Fruit fly (Drosophila melanogaster) whole organism, embryonic: ENCODE measurements around the gene Atpalpha.
A peak's percentile ranks its signal among the peaks of the same experiment; 100 is the strongest.

ENCODE experiments used
- Asciz ChIP-seq: fragments of 200-800 bp; sonication (Bioruptor generic); optimal IDR thresholded peaks from 2 replicates; lab custom pipeline; 2017; ENCODE audit warnings: missing biosample characterization, mild to moderate bottlenecking, missing genetic modification characterization, missing genetic modification reagents
- Awh ChIP-seq: fragments of 200-800 bp; sonication (Bioruptor generic); IDR thresholded peaks from 2 replicates; pipeline ENCODE4, ENCODE4 v1.3.6; 2022; ENCODE audit warnings: missing biosample characterization, missing genetic modification characterization
- BEAF-32 ChIP-seq: fragments of 200-800 bp; sonication (Bioruptor generic); optimal IDR thresholded peaks from 3 replicates; lab custom pipeline; 2017; ENCODE audit warnings: missing biosample characterization, missing genetic modification characterization, mild to moderate bottlenecking, moderate library complexity, missing genetic modification reagents
- Bgb ChIP-seq: fragments of 200-800 bp; sonication (Bioruptor generic); IDR thresholded peaks from 2 replicates; pipeline ENCODE4 v1.3.6; 2022; ENCODE audit warnings: missing biosample characterization, missing genetic modification characterization; ENCODE audit not compliant: partially characterized antibody
- CG10267 ChIP-seq: fragments of 200-800 bp; sonication (Bioruptor generic); optimal IDR thresholded peaks from 2 replicates; lab custom pipeline; 2018; ENCODE audit warnings: missing biosample characterization, mild to moderate bottlenecking, missing genetic modification characterization, moderate library complexity
- CG10431 ChIP-seq: fragments of 200-800 bp; sonication (Bioruptor generic); optimal IDR thresholded peaks from 3 replicates; lab custom pipeline; 2018; ENCODE audit warnings: missing biosample characterization, mild to moderate bottlenecking, missing genetic modification characterization
- CG10959 ChIP-seq: fragments of 200-800 bp; sonication (Bioruptor generic); IDR thresholded peaks from 2 replicates; pipeline ENCODE4 v1.3.6; 2022; ENCODE audit warnings: missing biosample characterization, missing genetic modification characterization
- CG11695 ChIP-seq: fragments of 200-800 bp; sonication (Bioruptor generic); IDR thresholded peaks from 3 replicates; pipeline ENCODE4 v1.3.6; 2022; ENCODE audit warnings: missing biosample characterization, missing genetic modification characterization
- CG11723 ChIP-seq: fragments of 200-800 bp; sonication (Bioruptor generic); optimal IDR thresholded peaks from 2 replicates; lab custom pipeline; 2017; ENCODE audit warnings: missing biosample characterization, mild to moderate bottlenecking, missing genetic modification characterization
- CG12391 ChIP-seq: fragments of 200-800 bp; sonication (Bioruptor generic); optimal IDR thresholded peaks from 3 replicates; lab custom pipeline; 2018; ENCODE audit warnings: missing biosample characterization, mild to moderate bottlenecking, missing genetic modification characterization, moderate library complexity
- CG12942 ChIP-seq: fragments of 200-800 bp; sonication (Bioruptor generic); optimal IDR thresholded peaks from 3 replicates; lab custom pipeline; 2016; ENCODE audit warnings: missing biosample characterization, missing genetic modification characterization
- CG15011 ChIP-seq: fragments of 200-800 bp; sonication (Bioruptor generic); optimal IDR thresholded peaks from 3 replicates; lab custom pipeline; 2018; ENCODE audit warnings: missing biosample characterization, mild to moderate bottlenecking, missing genetic modification characterization
- CG15696 ChIP-seq: fragments of 200-800 bp; sonication (Bioruptor generic); optimal IDR thresholded peaks from 2 replicates; lab custom pipeline; 2019; ENCODE audit warnings: missing biosample characterization, mild to moderate bottlenecking, missing genetic modification characterization, moderate library complexity
- CG17359 ChIP-seq: fragments of 200-800 bp; sonication (Bioruptor generic); optimal IDR thresholded peaks from 3 replicates; lab custom pipeline; 2018; ENCODE audit warnings: missing biosample characterization, mild to moderate bottlenecking, missing genetic modification characterization, moderate library complexity
- CG17361 ChIP-seq: fragments of 200-800 bp; sonication (Bioruptor generic); IDR thresholded peaks from 3 replicates; pipeline ENCODE4 v1.3.6; 2022; ENCODE audit warnings: missing biosample characterization, missing genetic modification characterization
- CG17912 ChIP-seq: fragments of 200-800 bp; sonication (Bioruptor generic); optimal IDR thresholded peaks from 2 replicates; lab custom pipeline; 2018; ENCODE audit warnings: missing biosample characterization, mild to moderate bottlenecking, missing genetic modification characterization
- CG2120 ChIP-seq: fragments of 200-800 bp; sonication (Bioruptor generic); optimal IDR thresholded peaks from 3 replicates; lab custom pipeline; 2016; ENCODE audit warnings: missing biosample characterization, missing genetic modification characterization
- CG2678 ChIP-seq: fragments of 200-800 bp; sonication (Bioruptor generic); optimal IDR thresholded peaks from 3 replicates; lab custom pipeline; 2019; ENCODE audit warnings: missing biosample characterization, mild to moderate bottlenecking, missing genetic modification characterization, moderate library complexity
- CG2889 ChIP-seq: fragments of 200-800 bp; sonication (Bioruptor generic); IDR thresholded peaks from 3 replicates; pipeline ENCODE4 v1.3.6; 2022; ENCODE audit warnings: missing biosample characterization, missing genetic modification characterization
- CG30020 ChIP-seq: fragments of 200-800 bp; optimal IDR thresholded peaks from 2 replicates; lab custom pipeline; 2019; ENCODE audit warnings: missing biosample characterization, mild to moderate bottlenecking, missing genetic modification characterization, moderate library complexity
- CG31388 ChIP-seq: fragments of 200-800 bp; sonication (Bioruptor generic); optimal IDR thresholded peaks from 2 replicates; lab custom pipeline; 2016; ENCODE audit warnings: missing biosample characterization, missing genetic modification characterization
- CG4360 ChIP-seq: fragments of 200-800 bp; sonication (Bioruptor generic); IDR thresholded peaks from 2 replicates; pipeline ENCODE4 v1.3.6; 2022; ENCODE audit warnings: missing biosample characterization, missing genetic modification characterization
- Deaf1 ChIP-seq: fragments of 200-800 bp; optimal IDR thresholded peaks from 3 replicates; lab custom pipeline; 2019; ENCODE audit warnings: missing biosample characterization, mild to moderate bottlenecking, missing genetic modification characterization, moderate library complexity
- Dref ChIP-seq: fragments of 200-800 bp; sonication (Bioruptor generic); IDR thresholded peaks from 2 replicates; pipeline ENCODE4 v1.3.6; 2022; ENCODE audit warnings: missing biosample characterization, missing genetic modification characterization
- Eip74EF ChIP-seq, 2 experiments: fragments of 200-800 bp in 1 of 2; fragments of >200 bp in 1 of 2; sonication (Bioruptor generic) in 1 of 2; optimal IDR thresholded peaks; 2 replicates each; lab custom pipeline; 2017 to 2019; ENCODE audit warnings: missing biosample characterization in 2 of 2, missing genetic modification characterization in 2 of 2, mild to moderate bottlenecking in 1 of 2, moderate library complexity in 1 of 2
- Gug ChIP-seq: fragments of 200-800 bp; sonication (Bioruptor generic); IDR thresholded peaks from 4 replicates; pipeline ENCODE4 v1.3.6; 2022; ENCODE audit warnings: missing biosample characterization, missing genetic modification characterization
- Hsf ChIP-seq: fragments of 200-800 bp; sonication (Bioruptor generic); optimal IDR thresholded peaks from 3 replicates; lab custom pipeline; 2016; ENCODE audit warnings: missing biosample characterization, missing genetic modification characterization
- MBD-R2 ChIP-seq: fragments of 200-800 bp; sonication (Bioruptor generic); IDR thresholded peaks from 2 replicates; pipeline ENCODE4 v1.3.6; 2022; ENCODE audit warnings: missing biosample characterization, missing genetic modification characterization
- Nf-YB ChIP-seq: fragments of 200-800 bp; sonication (Bioruptor generic); optimal IDR thresholded peaks from 3 replicates; lab custom pipeline; 2019; ENCODE audit warnings: missing biosample characterization, mild to moderate bottlenecking, missing genetic modification characterization, moderate library complexity
- bbx ChIP-seq: fragments of 200-800 bp; sonication (Bioruptor generic); IDR thresholded peaks from 2 replicates; pipeline ENCODE4 v1.3.6; 2022; ENCODE audit warnings: missing biosample characterization, missing genetic modification characterization; ENCODE audit not compliant: partially characterized antibody
- cas ChIP-seq: fragments of 200-800 bp; sonication (Bioruptor generic); IDR thresholded peaks from 2 replicates; pipeline ENCODE4 v1.3.6; 2022; ENCODE audit warnings: missing biosample characterization, missing genetic modification characterization
- chm ChIP-seq: fragments of 200-800 bp; sonication (Bioruptor generic); IDR thresholded peaks from 2 replicates; pipeline ENCODE4 v1.3.6; 2022; ENCODE audit warnings: missing biosample characterization, missing genetic modification characterization
- dm ChIP-seq: fragments of 200-800 bp; sonication (Bioruptor generic); optimal IDR thresholded peaks from 3 replicates; lab custom pipeline; 2016; ENCODE audit warnings: missing biosample characterization, missing genetic modification characterization
- eve ChIP-seq, 2 experiments: fragments of >200 bp; optimal IDR thresholded peaks; 2 replicates each; lab custom pipeline; 2017; ENCODE audit warnings: missing biosample characterization in 2 of 2, missing genetic modification characterization in 2 of 2
- fd3F ChIP-seq: fragments of 200-800 bp; sonication (Bioruptor generic); optimal IDR thresholded peaks from 2 replicates; lab custom pipeline; 2018; ENCODE audit warnings: missing biosample characterization, mild to moderate bottlenecking, missing genetic modification characterization, moderate library complexity
- gem ChIP-seq: fragments of 200-800 bp; sonication (Bioruptor generic); optimal IDR thresholded peaks from 2 replicates; lab custom pipeline; 2019; ENCODE audit warnings: missing biosample characterization, mild to moderate bottlenecking, missing genetic modification characterization, moderate library complexity
- ken ChIP-seq: fragments of 200-800 bp; sonication (Bioruptor generic); IDR thresholded peaks from 3 replicates; pipeline ENCODE4 v1.3.6; 2022; ENCODE audit warnings: missing biosample characterization, missing genetic modification characterization
- lilli ChIP-seq: fragments of 200-800 bp; sonication (Bioruptor generic); optimal IDR thresholded peaks from 3 replicates; lab custom pipeline; 2016; ENCODE audit warnings: missing biosample characterization, missing genetic modification characterization
- odd ChIP-seq: fragments of 200-800 bp; sonication (Bioruptor generic); optimal IDR thresholded peaks from 2 replicates; lab custom pipeline; 2017; ENCODE audit warnings: missing biosample characterization, mild to moderate bottlenecking, missing genetic modification characterization
- onecut ChIP-seq: fragments of 200-800 bp; sonication (Bioruptor generic); IDR thresholded peaks from 2 replicates; pipeline ENCODE4 v1.3.6; 2022; ENCODE audit warnings: missing biosample characterization, missing genetic modification characterization
- pho ChIP-seq: fragments of 200-800 bp; sonication (Bioruptor generic); optimal IDR thresholded peaks from 2 replicates; lab custom pipeline; 2016; ENCODE audit warnings: missing biosample characterization, missing genetic modification characterization
- pita ChIP-seq: fragments of 200-800 bp; sonication (Bioruptor generic); optimal IDR thresholded peaks from 2 replicates; lab custom pipeline; 2017; ENCODE audit warnings: missing biosample characterization, mild to moderate bottlenecking, missing genetic modification characterization
- salm ChIP-seq: fragments of 200-800 bp; sonication (Bioruptor generic); optimal IDR thresholded peaks from 2 replicates; lab custom pipeline; 2018; ENCODE audit warnings: missing biosample characterization, mild to moderate bottlenecking, missing genetic modification characterization
- sna ChIP-seq: fragments of 200-800 bp; sonication (Bioruptor generic); IDR thresholded peaks from 2 replicates; pipeline ENCODE4 v1.3.6; 2022; ENCODE audit warnings: missing biosample characterization, missing genetic modification characterization; ENCODE audit not compliant: partially characterized antibody
- so ChIP-seq: fragments of 200-800 bp; sonication (Bioruptor generic); IDR thresholded peaks from 3 replicates; pipeline ENCODE4 v1.3.6; 2022; ENCODE audit warnings: missing biosample characterization, missing genetic modification characterization
- sr ChIP-seq: fragments of 200-800 bp; sonication (Bioruptor generic); IDR thresholded peaks from 3 replicates; pipeline ENCODE4 v1.3.6; 2022; ENCODE audit warnings: missing biosample characterization, missing genetic modification characterization
- tap ChIP-seq: fragments of 200-800 bp; optimal IDR thresholded peaks from 3 replicates; lab custom pipeline; 2019; ENCODE audit warnings: missing biosample characterization, mild to moderate bottlenecking, missing genetic modification characterization, moderate library complexity
- unpg ChIP-seq: fragments of 200-800 bp; sonication (Bioruptor generic); optimal IDR thresholded peaks from 3 replicates; lab custom pipeline; 2018; ENCODE audit warnings: missing biosample characterization, mild to moderate bottlenecking, missing genetic modification characterization, moderate library complexity
- zen2 ChIP-seq: fragments of 200-800 bp; sonication (Bioruptor generic); IDR thresholded peaks from 3 replicates; pipeline ENCODE4 v1.3.6; 2022; ENCODE audit warnings: missing biosample characterization, missing genetic modification characterization; ENCODE audit not compliant: partially characterized antibody

Atpalpha gene

dm6 chr3R:20948448-20949174, at the start of gene Atpalpha (continued):
- TF ChIP-seq Nf-YB (GFP tag; lab: Kevin White, UChicago) (peak; percentile 8), CG17361 (GFP tag; lab: Robert Waterston, UW) (peak; percentile 38; the same call in 2 of the 3 replicates), CG11723 (no peak), ken (no peak), dm (GFP tag; lab: Kevin White, UChicago) (peak; percentile 23), CG17359 (tag; lab: Kevin White, UChicago) (no peak), fd3F (GFP tag; lab: Kevin White, UChicago) (no peak), CG31388 (GFP tag; lab: Kevin White, UChicago) (no peak), CG10959 (GFP tag; lab: Robert Waterston, UW) (no peak), cas (GFP tag; lab: Robert Waterston, UW) (no peak), CG2678 (tag; lab: Kevin White, UChicago) (peak; percentile 19), CG17912 (GFP tag; lab: Kevin White, UChicago) (peak; percentile 49), Hsf (GFP tag; lab: Kevin White, UChicago) (peak; percentile 19), unpg (GFP tag; lab: Kevin White, UChicago) (peak; percentile 12), Awh (GFP tag; lab: Robert Waterston, UW) (0 out of 2 replicates have a peak, but pooled peaks have one; percentile 25), CG30020 (peak; percentile 56), Dref (GFP tag; lab: Robert Waterston, UW) (peak; percentile 98), bbx (GFP tag; lab: Robert Waterston, UW) (peak; percentile 99), CG2889 (no peak), zen2 (GFP tag; lab: Robert Waterston, UW) (peak; percentile 97), CG10267 (tag; lab: Kevin White, UChicago) (peak; percentile 50), salm (tag; lab: Kevin White, UChicago) (peak; percentile 36), BEAF-32 (GFP tag; lab: Kevin White, UChicago) (peak; percentile 96), Deaf1 (tag; lab: Kevin White, UChicago) (peak; percentile 23), so (GFP tag; lab: Robert Waterston, UW) (no peak), odd (GFP tag; lab: Kevin White, UChicago) (peak; percentile 42), lilli (peak; percentile 22), pho (no peak), pita (GFP tag; lab: Kevin White, UChicago) (peak; percentile 24), CG15696 (tag; lab: Kevin White, UChicago) (no peak), sr (GFP tag; lab: Robert Waterston, UW) (no peak), chm (GFP tag; lab: Robert Waterston, UW) (no peak; the same call in 1 of the 2 replicates), onecut (GFP tag; lab: Robert Waterston, UW) (peak; percentile 90), MBD-R2 (GFP tag; lab: Robert Waterston, UW) (peak; percentile 43), CG4360 (GFP tag; lab: Robert Waterston, UW) (peak; percentile 74), tap (tag; lab: Kevin White, UChicago) (peak; percentile 31), CG2120 (GFP tag; lab: Kevin White, UChicago) (peak; percentile 9), Gug (GFP tag; lab: Robert Waterston, UW) (peak; percentile 1; the same call in 1 of the 4 replicates), Asciz (GFP tag; lab: Kevin White, UChicago) (peak; percentile 26), CG12942 (GFP tag; lab: Kevin White, UChicago) (no peak), CG11695 (0 out of 3 replicates have a peak, but pooled peaks have one; percentile 31), eve (GFP tag; optimal IDR thresholded peaks at IDR 0.05; lab: Kevin White, UChicago) (peak in 1 of 2 experiments; percentile 74), gem (tag; lab: Kevin White, UChicago) (peak; percentile 19), CG15011 (GFP tag; lab: Kevin White, UChicago) (no peak), sna (GFP tag; lab: Robert Waterston, UW) (peak; percentile 97), CG12391 (peak; percentile 60), Bgb (GFP tag; lab: Robert Waterston, UW) (peak; percentile 97), CG10431 (peak; percentile 47), Eip74EF (GFP tag; optimal IDR thresholded peaks at IDR 0.05; lab: Kevin White, UChicago) (peak in 1 of 2 experiments; percentile 39)
